Fruit fly (Drosophila melanogaster) whole organism, prepupa: Measurements from ENCODE around the gene ome.

Source experiments
- Blimp-1 ChIP-seq: fragments of 200-800 bp; sonication (Bioruptor generic); optimal IDR thresholded peaks from 3 replicates; lab custom pipeline; 2017; ENCODE audit warnings: missing biosample characterization, missing genetic modification characterization, mild to moderate bottlenecking, moderate library complexity, missing genetic modification reagents
- CG10631 ChIP-seq: fragments of 200-800 bp; sonication (Bioruptor generic); optimal IDR thresholded peaks from 2 replicates; lab custom pipeline; 2016; ENCODE audit warnings: missing biosample characterization, missing genetic modification characterization
- CG10669 ChIP-seq: fragments of 200-800 bp; sonication (Bioruptor generic); optimal IDR thresholded peaks from 3 replicates; lab custom pipeline; 2018; ENCODE audit warnings: missing biosample characterization, mild to moderate bottlenecking, missing genetic modification characterization, moderate library complexity
- CG11294 ChIP-seq: fragments of 200-800 bp; sonication (Bioruptor generic); IDR thresholded peaks from 2 replicates; pipeline ENCODE4 v1.3.6; 2022; ENCODE audit warnings: missing biosample characterization, missing genetic modification characterization
- CG11762 ChIP-seq: fragments of 200-800 bp; sonication (Bioruptor generic); optimal IDR thresholded peaks from 3 replicates; lab custom pipeline; 2016; ENCODE audit warnings: missing biosample characterization, missing genetic modification characterization; ENCODE audit not compliant: insufficient read depth
- CG11902 ChIP-seq: fragments of 200-800 bp; sonication (Bioruptor generic); optimal IDR thresholded peaks from 3 replicates; lab custom pipeline; 2016; ENCODE audit warnings: missing biosample characterization, missing genetic modification characterization
- CG15336 ChIP-seq: fragments of 200-800 bp; sonication (Bioruptor generic); IDR thresholded peaks from 2 replicates; pipeline ENCODE4 v1.3.6; 2022; ENCODE audit warnings: missing biosample characterization, missing genetic modification characterization
- CG16779 ChIP-seq: fragments of 200-800 bp; sonication (Bioruptor generic); optimal IDR thresholded peaks from 3 replicates; lab custom pipeline; 2017; ENCODE audit warnings: missing biosample characterization, mild to moderate bottlenecking, missing genetic modification characterization
- CG3032 ChIP-seq: fragments of 200-800 bp; optimal IDR thresholded peaks from 2 replicates; lab custom pipeline; 2019; ENCODE audit warnings: missing biosample characterization, mild to moderate bottlenecking, missing genetic modification characterization, moderate library complexity
- CG31627 ChIP-seq: fragments of 200-800 bp; sonication (Bioruptor generic); optimal IDR thresholded peaks from 3 replicates; lab custom pipeline; 2016; ENCODE audit warnings: missing biosample characterization, missing genetic modification characterization
- CG32006 ChIP-seq: fragments of 200-800 bp; sonication (Bioruptor generic); optimal IDR thresholded peaks from 3 replicates; lab custom pipeline; 2017; ENCODE audit warnings: missing biosample characterization, mild to moderate bottlenecking, missing genetic modification characterization
- CG34406 ChIP-seq: fragments of 200-800 bp; sonication (Bioruptor generic); optimal IDR thresholded peaks from 3 replicates; lab custom pipeline; 2016; ENCODE audit warnings: missing biosample characterization, missing genetic modification characterization
- CG3919 ChIP-seq: fragments of 200-800 bp; sonication (Bioruptor generic); optimal IDR thresholded peaks from 3 replicates; lab custom pipeline; 2016; ENCODE audit warnings: missing biosample characterization, missing genetic modification characterization
- CG4318 ChIP-seq: fragments of 200-800 bp; sonication (Bioruptor generic); optimal IDR thresholded peaks from 3 replicates; lab custom pipeline; 2017; ENCODE audit warnings: missing biosample characterization, mild to moderate bottlenecking, missing genetic modification characterization
- CG6276 ChIP-seq: fragments of 200-800 bp; sonication (Bioruptor generic); optimal IDR thresholded peaks from 2 replicates; lab custom pipeline; 2017; ENCODE audit warnings: missing biosample characterization, mild to moderate bottlenecking, missing genetic modification characterization
- CG6792 ChIP-seq: fragments of 200-800 bp; sonication (Bioruptor generic); optimal IDR thresholded peaks from 3 replicates; lab custom pipeline; 2016; ENCODE audit warnings: missing biosample characterization, missing genetic modification characterization
- CG6808 ChIP-seq: fragments of 200-800 bp; sonication (Bioruptor generic); optimal IDR thresholded peaks from 3 replicates; lab custom pipeline; 2017; ENCODE audit warnings: missing biosample characterization, missing genetic modification characterization, mild to moderate bottlenecking, moderate library complexity, missing genetic modification reagents
- CG6854 ChIP-seq: fragments of 200-800 bp; sonication (Bioruptor generic); optimal IDR thresholded peaks from 2 replicates; lab custom pipeline; 2017; ENCODE audit warnings: missing biosample characterization, mild to moderate bottlenecking, missing genetic modification characterization
- CG7368 ChIP-seq: fragments of 200-800 bp; sonication (Bioruptor generic); optimal IDR thresholded peaks from 3 replicates; lab custom pipeline; 2016; ENCODE audit warnings: missing biosample characterization, missing genetic modification characterization
- CG8119 ChIP-seq: fragments of 200-800 bp; sonication (Bioruptor generic); IDR thresholded peaks from 3 replicates; pipeline ENCODE4 v1.3.6; 2022; ENCODE audit warnings: missing biosample characterization, missing genetic modification characterization
- CG8319 ChIP-seq: fragments of 200-800 bp; sonication (Bioruptor generic); optimal IDR thresholded peaks from 3 replicates; lab custom pipeline; 2016; ENCODE audit warnings: missing biosample characterization, missing genetic modification characterization
- CG8632 ChIP-seq: fragments of 200-800 bp; sonication (Bioruptor generic); optimal IDR thresholded peaks from 3 replicates; lab custom pipeline; 2016; ENCODE audit warnings: missing biosample characterization, missing genetic modification characterization
- CG9139 ChIP-seq: fragments of 200-800 bp; sonication (Bioruptor generic); optimal IDR thresholded peaks from 3 replicates; lab custom pipeline; 2017; ENCODE audit warnings: missing biosample characterization, mild to moderate bottlenecking, missing genetic modification characterization
- Eip75B ChIP-seq: fragments of 200-800 bp; sonication (Bioruptor generic); optimal IDR thresholded peaks from 3 replicates; lab custom pipeline; 2016; ENCODE audit warnings: missing biosample characterization, missing genetic modification characterization
- Eip78C ChIP-seq: fragments of 200-800 bp; sonication (Bioruptor generic); peaks from one replicate; lab custom pipeline; 2016; ENCODE audit warnings: missing biosample characterization, missing genetic modification characterization
- Eip93F ChIP-seq: fragments of 200-800 bp; sonication (Bioruptor generic); optimal IDR thresholded peaks from 2 replicates; lab custom pipeline; 2016; ENCODE audit warnings: missing biosample characterization, mild to moderate bottlenecking, missing genetic modification characterization
- Ets21C ChIP-seq: fragments of 200-800 bp; sonication (Bioruptor generic); optimal IDR thresholded peaks from 3 replicates; lab custom pipeline; 2016; ENCODE audit warnings: missing biosample characterization, missing genetic modification characterization
- Gug ChIP-seq: fragments of 200-800 bp; sonication (Bioruptor generic); IDR thresholded peaks from 2 replicates; pipeline ENCODE4 v1.3.6; 2022; ENCODE audit warnings: missing biosample characterization, missing genetic modification characterization
- Hr38 ChIP-seq: sonication (Bioruptor generic); optimal IDR thresholded peaks from 2 replicates; lab custom pipeline; 2016; ENCODE audit warnings: missing biosample characterization, missing genetic modification characterization
- Hr39 ChIP-seq: fragments of 200-800 bp; sonication (Bioruptor generic); optimal IDR thresholded peaks from 2 replicates; lab custom pipeline; 2016; ENCODE audit warnings: missing biosample characterization, missing genetic modification characterization
- Hr4 ChIP-seq: fragments of 200-800 bp; sonication (Bioruptor generic); optimal IDR thresholded peaks from 3 replicates; lab custom pipeline; 2016; ENCODE audit warnings: missing biosample characterization, missing genetic modification characterization
- Lpt ChIP-seq: fragments of 200-800 bp; sonication (Bioruptor generic); optimal IDR thresholded peaks from 3 replicates; lab custom pipeline; 2016; ENCODE audit warnings: missing biosample characterization, missing genetic modification characterization
- Met ChIP-seq: fragments of 200-800 bp; sonication (Bioruptor generic); optimal IDR thresholded peaks from 3 replicates; lab custom pipeline; 2016; ENCODE audit warnings: missing biosample characterization, missing genetic modification characterization
- Smox ChIP-seq: fragments of 200-800 bp; sonication (Bioruptor generic); optimal IDR thresholded peaks from 3 replicates; lab custom pipeline; 2016; ENCODE audit warnings: missing biosample characterization, missing genetic modification characterization
- Sox102F ChIP-seq: fragments of 200-800 bp; sonication (Bioruptor generic); optimal IDR thresholded peaks from 2 replicates; lab custom pipeline; 2016; ENCODE audit warnings: missing biosample characterization, mild to moderate bottlenecking, missing genetic modification characterization
- Sox14 ChIP-seq: fragments of 200-800 bp; sonication (Bioruptor generic); optimal IDR thresholded peaks from 3 replicates; lab custom pipeline; 2016; ENCODE audit warnings: missing biosample characterization, missing genetic modification characterization
- achi ChIP-seq: fragments of 200-800 bp; sonication (Bioruptor generic); optimal IDR thresholded peaks from 3 replicates; lab custom pipeline; 2016; ENCODE audit warnings: missing biosample characterization, missing genetic modification characterization
- acj6 ChIP-seq: fragments of 200-800 bp; sonication (Bioruptor generic); optimal IDR thresholded peaks from 3 replicates; lab custom pipeline; 2016; ENCODE audit warnings: missing biosample characterization, missing genetic modification characterization
- cyc ChIP-seq: fragments of 200-800 bp; sonication (Bioruptor generic); optimal IDR thresholded peaks from 3 replicates; lab custom pipeline; 2016; ENCODE audit warnings: missing biosample characterization, missing genetic modification characterization
- dac ChIP-seq: fragments of 200-800 bp; sonication (Bioruptor generic); optimal IDR thresholded peaks from 2 replicates; lab custom pipeline; 2017; ENCODE audit warnings: missing biosample characterization, mild to moderate bottlenecking, missing genetic modification characterization
- dsx ChIP-seq: fragments of 200-800 bp; optimal IDR thresholded peaks from 3 replicates; lab custom pipeline; 2019; ENCODE audit warnings: missing biosample characterization, mild to moderate bottlenecking, missing genetic modification characterization, moderate library complexity; ENCODE audit not compliant: poor library complexity, severe bottlenecking
- eg ChIP-seq: fragments of 200-800 bp; sonication (Bioruptor generic); IDR thresholded peaks from 3 replicates; pipeline ENCODE4 v1.3.6; 2022; ENCODE audit warnings: missing biosample characterization, missing genetic modification characterization
- fd85E ChIP-seq: fragments of 200-800 bp; sonication (Bioruptor generic); optimal IDR thresholded peaks from 3 replicates; lab custom pipeline; 2016; ENCODE audit warnings: missing biosample characterization, missing genetic modification characterization
- fkh ChIP-seq: fragments of 200-800 bp; sonication (Bioruptor generic); optimal IDR thresholded peaks from 3 replicates; lab custom pipeline; 2017; ENCODE audit warnings: missing biosample characterization, mild to moderate bottlenecking, missing genetic modification characterization, moderate library complexity
- lz ChIP-seq: fragments of 200-800 bp; sonication (Bioruptor generic); optimal IDR thresholded peaks from 3 replicates; lab custom pipeline; 2016; ENCODE audit warnings: missing biosample characterization, missing genetic modification characterization
- net ChIP-seq: fragments of 200-800 bp; sonication (Bioruptor generic); optimal IDR thresholded peaks from 3 replicates; lab custom pipeline; 2016; ENCODE audit warnings: missing biosample characterization, missing genetic modification characterization
- pdm3 ChIP-seq: fragments of 200-800 bp; sonication (Bioruptor generic); optimal IDR thresholded peaks from 3 replicates; lab custom pipeline; 2016; ENCODE audit warnings: missing biosample characterization, missing genetic modification characterization
- salr ChIP-seq, 2 experiments: fragments of 200-800 bp; sonication (Bioruptor generic); optimal IDR thresholded peaks; 3 replicates each; lab custom pipeline; 2016 to 2018; ENCODE audit warnings: missing biosample characterization in 2 of 2, missing genetic modification characterization in 2 of 2, mild to moderate bottlenecking in 1 of 2
- spab ChIP-seq: fragments of 200-800 bp; sonication (Bioruptor generic); optimal IDR thresholded peaks from 2 replicates; lab custom pipeline; 2017; ENCODE audit warnings: missing biosample characterization, mild to moderate bottlenecking, missing genetic modification characterization, missing genetic modification reagents
- svp ChIP-seq: fragments of 200-800 bp; sonication (Bioruptor generic); peaks from one replicate; lab custom pipeline; 2016; ENCODE audit warnings: missing biosample characterization, missing genetic modification characterization
- topi ChIP-seq: fragments of 200-800 bp; sonication (Bioruptor generic); optimal IDR thresholded peaks from 3 replicates; lab custom pipeline; 2016; ENCODE audit warnings: missing biosample characterization, missing genetic modification characterization
- vri ChIP-seq: fragments of 200-800 bp; sonication (Bioruptor generic); optimal IDR thresholded peaks from 3 replicates; lab custom pipeline; 2016; ENCODE audit warnings: missing biosample characterization, mild to moderate bottlenecking, missing genetic modification characterization

Gene ome

DNA sequence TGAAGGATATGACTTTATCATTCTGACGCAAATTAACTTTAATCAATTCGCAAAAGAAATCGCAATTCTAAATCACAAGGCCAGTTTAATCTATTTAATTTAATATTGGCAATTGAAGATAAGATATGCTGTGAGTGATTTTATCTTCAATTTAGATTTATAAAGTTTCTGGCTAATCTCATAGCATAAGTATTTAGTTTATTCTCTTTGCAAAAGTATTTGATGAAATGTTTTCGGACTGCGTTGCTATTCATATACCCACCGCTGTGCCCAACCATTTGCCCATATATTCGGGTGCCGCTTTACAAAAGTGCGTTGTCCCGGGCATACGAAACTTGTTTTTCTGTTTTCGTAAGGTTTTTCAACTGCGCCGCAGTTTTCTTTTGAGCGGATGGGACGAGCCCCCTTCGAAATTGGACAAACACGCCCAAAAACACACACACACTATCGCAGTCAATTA lies 112.3 kb downstream of the ome start:
- TF ChIP-seq acj6 (GFP tag; lab: Kevin White, UChicago) (peak; percentile 84), cyc (peak; percentile 77), CG3032 (tag; lab: Kevin White, UChicago) (peak; percentile 80), Hr38 (GFP tag; lab: Kevin White, UChicago) (no peak), Blimp-1 (GFP tag; lab: Kevin White, UChicago) (peak; percentile 39), Ets21C (GFP tag; lab: Kevin White, UChicago) (peak; percentile 71), CG10669 (GFP tag; lab: Kevin White, UChicago) (peak; percentile 76), spab (GFP tag; lab: Kevin White, UChicago) (peak; percentile 72), eg (peak; percentile 83), Lpt (GFP tag; lab: Kevin White, UChicago) (peak; percentile 61), Met (GFP tag; lab: Kevin White, UChicago) (peak; percentile 82), CG8319 (GFP tag; lab: Kevin White, UChicago) (peak; percentile 70), CG8119 (GFP tag; lab: Robert Waterston, UW) (peak; percentile 91), pdm3 (peak; percentile 83), Gug (GFP tag; lab: Robert Waterston, UW) (peak; percentile 72), net (peak; percentile 80), CG6808 (GFP tag; lab: Kevin White, UChicago) (peak; percentile 76), CG34406 (GFP tag; lab: Kevin White, UChicago) (peak; percentile 80), Smox (GFP tag; lab: Kevin White, UChicago) (peak; percentile 80), salr (GFP tag; optimal IDR thresholded peaks at IDR 0.05; lab: Kevin White, UChicago) (peak in 1 of 2 experiments; percentile 87), CG6792 (GFP tag; lab: Kevin White, UChicago) (peak; percentile 70), CG15336 (GFP tag; lab: Robert Waterston, UW) (peak; percentile 90), CG10631 (GFP tag; lab: Kevin White, UChicago) (peak; percentile 71), CG3919 (peak; percentile 78), Eip78C (GFP tag; lab: Kevin White, UChicago) (peak; percentile 95), fkh (GFP tag; lab: Kevin White, UChicago) (peak; percentile 78), CG4318 (GFP tag; lab: Kevin White, UChicago) (peak; percentile 83), Eip93F (GFP tag; lab: Kevin White, UChicago) (no peak), dac (GFP tag; lab: Kevin White, UChicago) (peak; percentile 55), fd85E (GFP tag; lab: Kevin White, UChicago) (peak; percentile 23), CG11902 (GFP tag; lab: Kevin White, UChicago) (peak; percentile 70), vri (GFP tag; lab: Kevin White, UChicago) (peak; percentile 24), CG32006 (GFP tag; lab: Kevin White, UChicago) (peak; percentile 92), achi (GFP tag; lab: Kevin White, UChicago) (peak; percentile 83), topi (GFP tag; lab: Kevin White, UChicago) (peak; percentile 87), lz (GFP tag; lab: Kevin White, UChicago) (peak; percentile 80), Eip75B (GFP tag; lab: Kevin White, UChicago) (peak; percentile 56), Sox102F (GFP tag; lab: Kevin White, UChicago) (peak; percentile 78), CG6854 (GFP tag; lab: Kevin White, UChicago) (peak; percentile 11), svp (GFP tag; lab: Kevin White, UChicago) (peak; percentile 84), CG11294 (peak; percentile 62; the same call in 1 of the 2 replicates), Hr4 (peak; percentile 91), Sox14 (GFP tag; lab: Kevin White, UChicago) (peak; percentile 79), CG6276 (GFP tag; lab: Kevin White, UChicago) (peak; percentile 90), dsx (GFP tag; lab: Kevin White, UChicago) (peak; percentile 57), CG31627 (GFP tag; lab: Kevin White, UChicago) (peak; percentile 83), CG16779 (tag; lab: Kevin White, UChicago) (peak; percentile 39), Hr39 (GFP tag; lab: Kevin White, UChicago) (peak; percentile 86), CG8632 (GFP tag; lab: Kevin White, UChicago) (peak; percentile 75), CG11762 (GFP tag; lab: Kevin White, UChicago) (peak; percentile 81), CG7368 (peak; percentile 71), CG9139 (GFP tag; lab: Kevin White, UChicago) (peak; percentile 41)
